Fruit fly (Drosophila melanogaster) whole organism, embryonic: Measurements from ENCODE around the gene CG4709.

Source experiments
- Atf3 ChIP-seq: fragments of 200-800 bp; sonication (Bioruptor generic); optimal IDR thresholded peaks from 3 replicates; lab custom pipeline; 2016; ENCODE audit warnings: missing biosample characterization, missing genetic modification characterization
- Bdp1 ChIP-seq: fragments of 200-800 bp; sonication (Bioruptor generic); optimal IDR thresholded peaks from 3 replicates; lab custom pipeline; 2016; ENCODE audit warnings: missing biosample characterization, missing genetic modification characterization
- CG10267 ChIP-seq: fragments of 200-800 bp; sonication (Bioruptor generic); optimal IDR thresholded peaks from 2 replicates; lab custom pipeline; 2018; ENCODE audit warnings: missing biosample characterization, mild to moderate bottlenecking, missing genetic modification characterization, moderate library complexity
- CG10366 ChIP-seq: fragments of 200-800 bp; sonication (Bioruptor generic); IDR thresholded peaks from 2 replicates; pipeline ENCODE4 v1.3.6; 2022; ENCODE audit warnings: missing biosample characterization, missing genetic modification characterization
- CG10431 ChIP-seq: fragments of 200-800 bp; sonication (Bioruptor generic); optimal IDR thresholded peaks from 3 replicates; lab custom pipeline; 2018; ENCODE audit warnings: missing biosample characterization, mild to moderate bottlenecking, missing genetic modification characterization
- CG10543 ChIP-seq: fragments of 200-800 bp; sonication (Bioruptor generic); optimal IDR thresholded peaks from 3 replicates; lab custom pipeline; 2017; ENCODE audit warnings: missing biosample characterization, mild to moderate bottlenecking, missing genetic modification characterization, moderate library complexity
- CG11456 ChIP-seq: fragments of 200-800 bp; sonication (Bioruptor generic); IDR thresholded peaks from 3 replicates; pipeline ENCODE4 v1.3.6; 2022; ENCODE audit warnings: missing biosample characterization, missing genetic modification characterization
- CG11560 ChIP-seq: fragments of 200-800 bp; sonication (Bioruptor generic); IDR thresholded peaks from 3 replicates; pipeline ENCODE4 v1.3.6; 2022; ENCODE audit warnings: missing biosample characterization, missing genetic modification characterization
- CG12155 ChIP-seq: fragments of 200-800 bp; sonication (Bioruptor generic); optimal IDR thresholded peaks from 3 replicates; lab custom pipeline; 2016; ENCODE audit warnings: missing biosample characterization, missing genetic modification characterization
- CG12659 ChIP-seq: fragments of 200-800 bp; sonication (Bioruptor generic); optimal IDR thresholded peaks from 3 replicates; lab custom pipeline; 2017; ENCODE audit warnings: mild to moderate bottlenecking, missing biosample characterization, missing genetic modification reagents, missing genetic modification characterization
- CG13775 ChIP-seq: fragments of 200-800 bp; sonication (Bioruptor generic); optimal IDR thresholded peaks from 3 replicates; lab custom pipeline; 2017; ENCODE audit warnings: missing biosample characterization, mild to moderate bottlenecking, missing genetic modification characterization
- CG15073 ChIP-seq: fragments of 200-800 bp; sonication (Bioruptor generic); optimal IDR thresholded peaks from 2 replicates; lab custom pipeline; 2016; ENCODE audit warnings: missing biosample characterization, missing genetic modification characterization
- CG17186 ChIP-seq: fragments of 200-800 bp; sonication (Bioruptor generic); optimal IDR thresholded peaks from 3 replicates; lab custom pipeline; 2017; ENCODE audit warnings: missing biosample characterization, missing genetic modification reagents, missing genetic modification characterization
- CG18619 ChIP-seq: fragments of 200-800 bp; sonication (Bioruptor generic); optimal IDR thresholded peaks from 3 replicates; lab custom pipeline; 2017; ENCODE audit warnings: missing biosample characterization, mild to moderate bottlenecking, missing genetic modification characterization
- CG2199 ChIP-seq: fragments of 200-800 bp; sonication (Bioruptor generic); IDR thresholded peaks from 3 replicates; pipeline ENCODE4 v1.3.6; 2022; ENCODE audit warnings: missing biosample characterization, missing genetic modification characterization
- CG30431 ChIP-seq: fragments of 200-800 bp; sonication (Bioruptor generic); optimal IDR thresholded peaks from 2 replicates; lab custom pipeline; 2017; ENCODE audit warnings: missing biosample characterization, missing genetic modification characterization
- CG31224 ChIP-seq: fragments of 200-800 bp; sonication (Bioruptor generic); IDR thresholded peaks from 2 replicates; pipeline ENCODE4 v1.3.6; 2022; ENCODE audit warnings: missing biosample characterization, missing genetic modification characterization
- CG4617 ChIP-seq: fragments of 200-800 bp; sonication (Bioruptor generic); optimal IDR thresholded peaks from 3 replicates; lab custom pipeline; 2016; ENCODE audit warnings: missing biosample characterization, missing genetic modification characterization, borderline replicate concordance
- CG5180 ChIP-seq: fragments of 200-800 bp; sonication (Bioruptor generic); optimal IDR thresholded peaks from 3 replicates; lab custom pipeline; 2017; ENCODE audit warnings: missing biosample characterization, missing genetic modification characterization, mild to moderate bottlenecking, moderate library complexity, missing genetic modification reagents
- CG6254 ChIP-seq: fragments of 200-800 bp; sonication (Bioruptor generic); optimal IDR thresholded peaks from 3 replicates; lab custom pipeline; 2017; ENCODE audit warnings: mild to moderate bottlenecking, missing biosample characterization, missing genetic modification reagents, missing genetic modification characterization
- CG7928 ChIP-seq: fragments of 200-800 bp; sonication (Bioruptor generic); optimal IDR thresholded peaks from 2 replicates; lab custom pipeline; 2017; ENCODE audit warnings: missing biosample characterization, mild to moderate bottlenecking, missing genetic modification characterization
- CG9437 ChIP-seq: fragments of 200-800 bp; sonication (Bioruptor generic); optimal IDR thresholded peaks from 2 replicates; lab custom pipeline; 2018; ENCODE audit warnings: missing biosample characterization, mild to moderate bottlenecking, missing genetic modification characterization
- Dbx ChIP-seq: fragments of 200-800 bp; sonication (Bioruptor generic); IDR thresholded peaks from 3 replicates; pipeline ENCODE4 v1.3.6; 2022; ENCODE audit warnings: missing biosample characterization, missing genetic modification characterization
- Doc2 ChIP-seq: fragments of 200-800 bp; sonication (Bioruptor generic); IDR thresholded peaks from 2 replicates; pipeline ENCODE4 v1.3.6; 2022; ENCODE audit warnings: missing biosample characterization, missing genetic modification characterization
- Drgx ChIP-seq: fragments of 200-800 bp; sonication (Bioruptor generic); IDR thresholded peaks from 2 replicates; pipeline ENCODE4 v1.3.6; 2022; ENCODE audit warnings: missing biosample characterization, missing genetic modification characterization
- Kr ChIP-seq: fragments of 200-800 bp; sonication (Bioruptor generic); optimal IDR thresholded peaks from 2 replicates; lab custom pipeline; 2017; ENCODE audit warnings: missing biosample characterization, mild to moderate bottlenecking, missing genetic modification characterization
- Mad ChIP-seq: fragments of 200-800 bp; sonication (Bioruptor generic); optimal IDR thresholded peaks from 2 replicates; lab custom pipeline; 2016; ENCODE audit warnings: missing biosample characterization, missing genetic modification characterization
- Meics ChIP-seq: fragments of 200-800 bp; sonication (Bioruptor generic); optimal IDR thresholded peaks from 2 replicates; lab custom pipeline; 2017; ENCODE audit warnings: missing biosample characterization, mild to moderate bottlenecking, missing genetic modification characterization
- Ptx1 ChIP-seq: fragments of 200-800 bp; sonication (Bioruptor generic); IDR thresholded peaks from 2 replicates; pipeline ENCODE4 v1.3.6; 2022; ENCODE audit warnings: missing biosample characterization, missing genetic modification characterization
- Sin3A ChIP-seq: fragments of >200 bp; optimal IDR thresholded peaks from 2 replicates; lab custom pipeline; 2018
- Ssrp ChIP-seq: fragments of 200-800 bp; sonication (Bioruptor generic); optimal IDR thresholded peaks from 2 replicates; lab custom pipeline; 2018; ENCODE audit warnings: missing biosample characterization, mild to moderate bottlenecking, missing genetic modification characterization, moderate library complexity
- ac ChIP-seq: fragments of 200-800 bp; sonication (Bioruptor generic); optimal IDR thresholded peaks from 3 replicates; lab custom pipeline; 2017; ENCODE audit warnings: missing biosample characterization, mild to moderate bottlenecking, missing genetic modification characterization
- bigmax ChIP-seq: fragments of 200-800 bp; sonication (Bioruptor generic); optimal IDR thresholded peaks from 2 replicates; lab custom pipeline; 2018; ENCODE audit warnings: missing biosample characterization, mild to moderate bottlenecking, missing genetic modification characterization
- caup ChIP-seq: fragments of 200-800 bp; sonication (Bioruptor generic); optimal IDR thresholded peaks from 3 replicates; lab custom pipeline; 2017; ENCODE audit warnings: missing biosample characterization, mild to moderate bottlenecking, missing genetic modification characterization, moderate library complexity; ENCODE audit not compliant: severe bottlenecking
- cg ChIP-seq: fragments of 200-800 bp; sonication (Bioruptor generic); optimal IDR thresholded peaks from 3 replicates; lab custom pipeline; 2019; ENCODE audit warnings: missing biosample characterization, mild to moderate bottlenecking, missing genetic modification characterization, moderate library complexity
- da ChIP-seq: fragments of 200-800 bp; sonication (Bioruptor generic); optimal IDR thresholded peaks from 2 replicates; lab custom pipeline; 2016; ENCODE audit warnings: missing biosample characterization, missing genetic modification characterization
- dati ChIP-seq: fragments of 200-800 bp; sonication (Bioruptor generic); IDR thresholded peaks from 2 replicates; pipeline ENCODE4 v1.3.6; 2022; ENCODE audit warnings: missing biosample characterization, missing genetic modification characterization
- disco-r ChIP-seq: fragments of 200-800 bp; sonication (Bioruptor generic); optimal IDR thresholded peaks from 2 replicates; lab custom pipeline; 2016; ENCODE audit warnings: missing biosample characterization, missing genetic modification characterization
- ham ChIP-seq: fragments of 200-800 bp; sonication (Bioruptor generic); IDR thresholded peaks from 2 replicates; pipeline ENCODE4 v1.3.6; 2022; ENCODE audit warnings: missing biosample characterization, missing genetic modification characterization
- jing ChIP-seq: fragments of 200-800 bp; sonication (Bioruptor generic); optimal IDR thresholded peaks from 2 replicates; lab custom pipeline; 2018; ENCODE audit warnings: missing biosample characterization, mild to moderate bottlenecking, missing genetic modification characterization
- lola ChIP-seq, 3 experiments: fragments of >200 bp in 2 of 3; fragments of 200-800 bp in 1 of 3; sonication (Bioruptor generic) in 1 of 3; optimal IDR thresholded peaks; 2 replicates each; lab custom pipeline; 2017 to 2019; ENCODE audit warnings: missing biosample characterization in 3 of 3, missing genetic modification characterization in 3 of 3, mild to moderate bottlenecking in 1 of 3, moderate library complexity in 1 of 3
- mirr ChIP-seq: fragments of 200-800 bp; sonication (Bioruptor generic); optimal IDR thresholded peaks from 3 replicates; lab custom pipeline; 2018; ENCODE audit warnings: missing biosample characterization, mild to moderate bottlenecking, missing genetic modification characterization
- pan ChIP-seq, 4 experiments: fragments of >200 bp in 3 of 4; fragments of 200-800 bp in 1 of 4; sonication (Bioruptor generic) in 1 of 4; optimal IDR thresholded peaks in 3 of 4; IDR thresholded peaks in 1 of 4; 2 replicates each; pipeline versions ENCODE4 v1.3.6 to Lab custom; 2017 to 2022; ENCODE audit warnings: missing biosample characterization in 2 of 4, missing genetic modification characterization in 2 of 4, mixed read lengths in 1 of 4
- pum ChIP-seq: fragments of 200-800 bp; sonication (Bioruptor generic); optimal IDR thresholded peaks from 2 replicates; lab custom pipeline; 2016; ENCODE audit warnings: missing biosample characterization, missing genetic modification characterization
- repo ChIP-seq: fragments of 200-800 bp; sonication (Bioruptor generic); optimal IDR thresholded peaks from 2 replicates; lab custom pipeline; 2016; ENCODE audit warnings: missing biosample characterization, missing genetic modification characterization
- scrt ChIP-seq: fragments of 200-800 bp; sonication (Bioruptor generic); optimal IDR thresholded peaks from 2 replicates; lab custom pipeline; 2018; ENCODE audit warnings: missing biosample characterization, mild to moderate bottlenecking, missing genetic modification characterization, moderate library complexity
- tio ChIP-seq: fragments of 200-800 bp; sonication (Bioruptor generic); optimal IDR thresholded peaks from 2 replicates; lab custom pipeline; 2017; ENCODE audit warnings: missing biosample characterization, missing genetic modification characterization, inconsistent platforms
- twi ChIP-seq: fragments of 200-800 bp; optimal IDR thresholded peaks from 2 replicates; lab custom pipeline; 2019; ENCODE audit warnings: missing biosample characterization, mild to moderate bottlenecking, missing genetic modification characterization, moderate library complexity
- tx ChIP-seq: fragments of 200-800 bp; sonication (Bioruptor generic); optimal IDR thresholded peaks from 2 replicates; lab custom pipeline; 2016; ENCODE audit warnings: missing biosample characterization, missing genetic modification characterization

The CG4709 gene

dm6 chr2L:9956993-9957652, 3.0 kb downstream of the CG4709 start, which contains the start of the genes CG4658 and CG5846 (continued):
- TF ChIP-seq CG18619 (peak; percentile 87), CG10543 (GFP tag; lab: Kevin White, UChicago) (peak; percentile 74), cg (no peak), CG31224 (GFP tag; lab: Robert Waterston, UW) (peak; percentile 90), pum (GFP tag; lab: Kevin White, UChicago) (peak; percentile 90), Ptx1 (peak; percentile 98), CG12155 (GFP tag; lab: Kevin White, UChicago) (peak; percentile 92), ham (GFP tag; lab: Robert Waterston, UW) (peak; percentile 50; the same call in 1 of the 2 replicates), pan (optimal IDR thresholded peaks at IDR 0.05; lab: Kevin White, UChicago) (peak in 1 of 2 experiments; percentile 69), pan (GFP tag; optimal IDR thresholded peaks at IDR 0.05 in 1 of 2, IDR thresholded peaks at IDR 0.05 in 1 of 2) (peak; percentile 80 to 97), Sin3A (lab: Kevin White, UChicago) (peak; percentile 18), Bdp1 (GFP tag; lab: Kevin White, UChicago) (peak; percentile 80), disco-r (GFP tag; lab: Kevin White, UChicago) (peak; percentile 81), CG5180 (GFP tag; lab: Kevin White, UChicago) (no peak), caup (GFP tag; lab: Kevin White, UChicago) (peak; percentile 88), tx (GFP tag; lab: Kevin White, UChicago) (peak; percentile 45), CG10366 (GFP tag; lab: Robert Waterston, UW) (peak; percentile 92), CG30431 (peak; percentile 73), CG10267 (tag; lab: Kevin White, UChicago) (peak; percentile 93), Meics (peak; percentile 92), CG9437 (GFP tag; lab: Kevin White, UChicago) (peak; percentile 83), CG12659 (GFP tag; lab: Kevin White, UChicago) (peak; percentile 94), tio (GFP tag; lab: Kevin White, UChicago) (peak; percentile 93), Dbx (GFP tag; lab: Robert Waterston, UW) (peak; percentile 94), CG11456 (GFP tag; lab: Robert Waterston, UW) (peak; percentile 82), Ssrp (tag; lab: Kevin White, UChicago) (peak; percentile 95), Doc2 (GFP tag; lab: Robert Waterston, UW) (peak; percentile 48; the same call in 1 of the 2 replicates), CG10431 (GFP tag; lab: Kevin White, UChicago) (peak; percentile 77), CG7928 (peak; percentile 49), CG6254 (GFP tag; lab: Kevin White, UChicago) (peak; percentile 81), Atf3 (GFP tag; lab: Kevin White, UChicago) (peak; percentile 68), ac (peak; percentile 56), CG17186 (GFP tag; lab: Kevin White, UChicago) (peak; percentile 65), CG13775 (GFP tag; lab: Kevin White, UChicago) (peak; percentile 93), mirr (GFP tag; lab: Kevin White, UChicago) (peak; percentile 45), Drgx (peak; percentile 94), CG15073 (GFP tag; lab: Kevin White, UChicago) (peak; percentile 77), jing (GFP tag; lab: Kevin White, UChicago) (no peak), lola (GFP tag; optimal IDR thresholded peaks at IDR 0.05; lab: Kevin White, UChicago) (peak in 1 of 3 experiments; percentile 94), CG4617 (GFP tag; lab: Kevin White, UChicago) (peak; percentile 92), CG11560 (tag; lab: Robert Waterston, UW) (peak; percentile 78), twi (tag; lab: Kevin White, UChicago) (peak; percentile 82), Kr (GFP tag; lab: Kevin White, UChicago) (no peak), Mad (GFP tag; lab: Kevin White, UChicago) (peak; percentile 85), bigmax (peak; percentile 22), CG2199 (GFP tag; lab: Robert Waterston, UW) (peak; percentile 77; the same call in 2 of the 3 replicates), scrt (GFP tag; lab: Kevin White, UChicago) (peak; percentile 91), da (peak; percentile 82), dati (GFP tag; lab: Robert Waterston, UW) (peak; percentile 79), repo (GFP tag; lab: Kevin White, UChicago) (peak; percentile 27)
